Worm (Caenorhabditis elegans) whole organism, midembryonic: Measurements from ENCODE around the gene C06B3.6.

Experiments used
- T22C8.4 ChIP-seq: fragments of 200-800 bp; sonication (Bioruptor generic); IDR thresholded peaks from 2 replicates; pipeline ENCODE4 v1.3.6; 2022; ENCODE audit warnings: missing genetic modification characterization, missing compliant biosample characterization
- cog-1 ChIP-seq: sonication (generic microtip); optimal IDR thresholded peaks from 2 replicates; lab custom pipeline; 2016; ENCODE audit warnings: missing genetic modification characterization, missing compliant biosample characterization
- flt-1 ChIP-seq: fragments of 200-800 bp; sonication (Bioruptor generic); IDR thresholded peaks from 2 replicates; pipeline ENCODE4 v1.3.6; 2022; ENCODE audit warnings: missing genetic modification characterization, missing compliant biosample characterization
- klf-2 ChIP-seq: fragments of 200-800 bp; sonication (Bioruptor generic); conservative IDR thresholded peaks from 2 replicates; pipeline ENCODE4 v1.3.6; 2022; ENCODE audit warnings: missing genetic modification reagents, missing genetic modification characterization, missing compliant biosample characterization
- med-1 ChIP-seq: sonication (generic microtip); optimal IDR thresholded peaks from 2 replicates; lab custom pipeline; 2017; ENCODE audit warnings: missing genetic modification characterization, mild to moderate bottlenecking, missing compliant biosample characterization, antibody characterized with exemption, missing genetic modification reagents; ENCODE audit not compliant: insufficient read depth
- ref-1 ChIP-seq: fragments of 200-800 bp; sonication (Bioruptor generic); conservative IDR thresholded peaks from 2 replicates; pipeline ENCODE4 v1.3.6; 2022; ENCODE audit warnings: missing genetic modification reagents, missing genetic modification characterization, missing compliant biosample characterization
- tab-1 ChIP-seq: fragments of 200-800 bp; sonication (Bioruptor generic); IDR thresholded peaks from 2 replicates; pipeline ENCODE4 v1.3.6; 2022; ENCODE audit warnings: missing genetic modification characterization, missing compliant biosample characterization
- ztf-23 ChIP-seq: fragments of 200-800 bp; sonication (Bioruptor generic); IDR thresholded peaks from 2 replicates; pipeline ENCODE4 v1.3.6; 2022; ENCODE audit warnings: missing genetic modification reagents, missing genetic modification characterization, missing compliant biosample characterization
- ztf-29 ChIP-seq: fragments of 200-800 bp; sonication (Bioruptor generic); IDR thresholded peaks from 2 replicates; pipeline ENCODE4 v1.3.6; 2022; ENCODE audit warnings: missing genetic modification reagents, missing genetic modification characterization, missing compliant biosample characterization

Gene C06B3.6

DNA sequence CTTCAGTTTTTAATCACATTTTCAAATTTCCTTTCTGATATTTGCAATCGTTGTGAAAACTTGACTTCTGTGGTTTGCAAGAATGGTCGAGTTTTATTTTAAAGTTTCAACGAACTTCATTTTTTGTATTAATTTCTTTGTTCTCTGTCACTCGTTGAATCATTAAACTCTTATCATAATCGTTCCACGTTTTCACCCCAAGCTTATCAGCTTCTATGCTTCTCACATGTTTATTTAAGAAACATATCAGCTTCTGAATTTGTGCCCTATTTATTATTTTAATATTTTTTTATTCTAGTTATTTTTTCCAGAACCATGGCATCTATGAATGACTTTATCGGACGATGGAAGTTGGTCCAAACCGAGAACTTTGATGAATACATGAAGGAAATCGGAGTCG lies 29.5 kb downstream of the C06B3.6 start, which contains the start of gene lbp-7:
Gene lbp-7, plus strand, starts transcription at position 312 of the 400 bp plus-strand sequence.
- TF ChIP-seq ztf-23 (GFP tag; lab: Robert Waterston, UW) (no peak), klf-2 (no peak), ref-1 (GFP tag; lab: Robert Waterston, UW) (no peak), cog-1 (no peak), med-1 (GFP tag; lab: Kevin White, UChicago) (no peak), ztf-29 (GFP tag; lab: Robert Waterston, UW) (no peak), tab-1 (GFP tag; lab: Robert Waterston, UW) (no peak), T22C8.4 (no peak), flt-1 (GFP tag; lab: Robert Waterston, UW) (no peak)

- TF ChIP-seq med-1 (GFP tag; lab: Kevin White, UChicago) (no peak), ztf-29 (GFP tag; lab: Robert Waterston, UW) (no peak), cog-1 (no peak), klf-2 (no peak), tab-1 (GFP tag; lab: Robert Waterston, UW) (no peak), ref-1 (GFP tag; lab: Robert Waterston, UW) (no peak), ztf-23 (GFP tag; lab: Robert Waterston, UW) (no peak), flt-1 (GFP tag; lab: Robert Waterston, UW) (no peak), T22C8.4 (no peak)
Observed at ce11 chrV:13878226-13878625, 30.5 kb downstream of the C06B3.6 start.

ce11 chrV:13876529-13876928 lies 32.2 kb downstream of the C06B3.6 start, which contains the start of gene T22G5.1:
Gene T22G5.1 (plus strand): TSS chrV:13876829.
- TF ChIP-seq cog-1 (no peak), T22C8.4 (no peak), med-1 (GFP tag; lab: Kevin White, UChicago) (no peak), ztf-29 (GFP tag; lab: Robert Waterston, UW) (no peak), tab-1 (GFP tag; lab: Robert Waterston, UW) (no peak), ztf-23 (GFP tag; lab: Robert Waterston, UW) (no peak), klf-2 (no peak), flt-1 (GFP tag; lab: Robert Waterston, UW) (no peak), ref-1 (GFP tag; lab: Robert Waterston, UW) (no peak)

- no peak for TF ChIP-seq ztf-29 (GFP tag; lab: Robert Waterston, UW)
- TF ChIP-seq T22C8.4 = no peak
- TF ChIP-seq ztf-23 (GFP tag; lab: Robert Waterston, UW) = no peak
- no peak for TF ChIP-seq cog-1
- TF ChIP-seq klf-2 = no peak
- TF ChIP-seq ref-1 (GFP tag; lab: Robert Waterston, UW) = no peak
- TF ChIP-seq med-1 (GFP tag; lab: Kevin White, UChicago) = no peak
- TF ChIP-seq tab-1 (GFP tag; lab: Robert Waterston, UW) = no peak
- TF ChIP-seq flt-1 (GFP tag; lab: Robert Waterston, UW) = no peak
Observed at ce11 chrV:13873323-13873722, 35.4 kb downstream of the C06B3.6 start.

- no peak for TF ChIP-seq flt-1 (GFP tag; lab: Robert Waterston, UW)
- no peak for TF ChIP-seq cog-1
Observed at ce11 chrV:13872895-13873294, 35.9 kb downstream of the C06B3.6 start, which contains the start of gene cpt-5. Gene cpt-5 (plus strand): TSS chrV:13873195.

- TF ChIP-seq ztf-29 (GFP tag; lab: Robert Waterston, UW) (no peak), T22C8.4 (no peak), cog-1 (no peak), klf-2 (no peak), med-1 (GFP tag; lab: Kevin White, UChicago) (no peak), ztf-23 (GFP tag; lab: Robert Waterston, UW) (no peak), flt-1 (GFP tag; lab: Robert Waterston, UW) (no peak), ref-1 (GFP tag; lab: Robert Waterston, UW) (no peak), tab-1 (GFP tag; lab: Robert Waterston, UW) (no peak)
Observed at ce11 chrV:13869551-13869950, 39.2 kb downstream of the C06B3.6 start.

DNA sequence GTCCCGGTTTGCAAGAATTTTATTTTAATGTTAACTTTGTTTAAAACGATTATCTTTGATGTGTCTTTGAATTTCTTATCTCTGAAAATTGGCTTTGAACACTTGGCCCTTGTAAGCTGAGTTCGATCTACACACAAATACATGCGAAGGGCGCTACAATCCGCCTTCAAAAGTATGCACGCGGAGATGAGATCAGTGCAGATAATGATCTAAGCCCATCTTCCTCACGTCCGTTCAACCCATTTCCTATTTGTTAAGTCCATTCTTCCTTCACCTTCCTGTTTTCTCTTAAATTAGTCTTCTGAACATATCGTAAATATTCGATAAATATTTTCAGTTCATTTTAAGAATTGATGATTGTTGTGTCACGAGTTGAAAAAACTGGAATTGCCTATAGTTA lies 42.4 kb downstream of the C06B3.6 start, which contains the start of gene nhr-175:
Gene nhr-175, plus strand, starts transcription at position 339 of the 400 bp plus-strand sequence.
- no peak for TF ChIP-seq T22C8.4
- TF ChIP-seq ztf-23 (GFP tag; lab: Robert Waterston, UW) = no peak
- no peak for TF ChIP-seq klf-2
- no peak for TF ChIP-seq ref-1 (GFP tag; lab: Robert Waterston, UW)
- no peak for TF ChIP-seq tab-1 (GFP tag; lab: Robert Waterston, UW)
- no peak for TF ChIP-seq cog-1
- TF ChIP-seq flt-1 (GFP tag; lab: Robert Waterston, UW) = no peak
- no peak for TF ChIP-seq med-1 (GFP tag; lab: Kevin White, UChicago)
- no peak for TF ChIP-seq ztf-29 (GFP tag; lab: Robert Waterston, UW)

- TF ChIP-seq cog-1 = no peak
- no peak for TF ChIP-seq T22C8.4
- TF ChIP-seq flt-1 (GFP tag; lab: Robert Waterston, UW) = no peak
- no peak for TF ChIP-seq ztf-29 (GFP tag; lab: Robert Waterston, UW)
- no peak for TF ChIP-seq tab-1 (GFP tag; lab: Robert Waterston, UW)
- no peak for TF ChIP-seq ref-1 (GFP tag; lab: Robert Waterston, UW)
- TF ChIP-seq klf-2 = no peak
- no peak for TF ChIP-seq ztf-23 (GFP tag; lab: Robert Waterston, UW)
- no peak for TF ChIP-seq med-1 (GFP tag; lab: Kevin White, UChicago)
Observed at ce11 chrV:13863700-13864099, 45.1 kb downstream of the C06B3.6 start.

DNA sequence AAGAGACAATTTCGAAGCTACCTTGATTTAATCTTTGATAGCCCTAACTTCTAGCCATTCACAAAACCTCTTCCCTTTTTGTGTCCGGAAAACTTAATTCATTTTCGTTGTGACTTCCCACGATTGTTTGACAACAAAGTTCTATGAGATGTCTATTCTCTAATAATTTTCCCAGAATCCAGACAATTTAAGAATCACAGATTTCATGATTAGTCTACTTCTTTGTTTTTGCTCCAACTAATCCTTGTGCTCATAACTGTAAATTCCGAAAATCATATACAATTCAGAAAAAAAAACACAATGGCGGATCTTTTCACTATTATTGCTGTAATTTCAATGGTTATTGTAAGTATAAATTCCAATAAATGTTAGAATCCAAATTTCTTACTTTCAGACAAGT lies 46.3 kb downstream of the C06B3.6 start, which contains the start of gene srx-137:
Gene srx-137, plus strand, starts transcription at position 301 of the 400 bp plus-strand sequence.
- TF ChIP-seq med-1 (GFP tag; lab: Kevin White, UChicago) = no peak
- TF ChIP-seq T22C8.4 = no peak
- no peak for TF ChIP-seq klf-2
- TF ChIP-seq cog-1 = no peak
- TF ChIP-seq flt-1 (GFP tag; lab: Robert Waterston, UW) = no peak
- no peak for TF ChIP-seq ztf-29 (GFP tag; lab: Robert Waterston, UW)
- no peak for TF ChIP-seq ref-1 (GFP tag; lab: Robert Waterston, UW)
- TF ChIP-seq tab-1 (GFP tag; lab: Robert Waterston, UW) = no peak
- TF ChIP-seq ztf-23 (GFP tag; lab: Robert Waterston, UW) = no peak

- no peak for TF ChIP-seq ztf-23 (GFP tag; lab: Robert Waterston, UW)
- no peak for TF ChIP-seq med-1 (GFP tag; lab: Kevin White, UChicago)
- TF ChIP-seq ref-1 (GFP tag; lab: Robert Waterston, UW) = no peak
- no peak for TF ChIP-seq cog-1
- no peak for TF ChIP-seq klf-2
- TF ChIP-seq ztf-29 (GFP tag; lab: Robert Waterston, UW) = no peak
- TF ChIP-seq T22C8.4 = no peak
- no peak for TF ChIP-seq tab-1 (GFP tag; lab: Robert Waterston, UW)
- TF ChIP-seq flt-1 (GFP tag; lab: Robert Waterston, UW) = no peak
Observed at ce11 chrV:13858906-13859305, 49.9 kb downstream of the C06B3.6 start, which contains the start of gene srx-135. Gene srx-135 (plus strand): TSS chrV:13859206.
